Worm (Caenorhabditis elegans): ENCODE results near the gene pck-3.

The pck-3 gene

ce11 chrIV:5947555-5948151 lies 51.2 kb downstream of the pck-3 start, which contains the start of gene rps-25:
TSS of gene rps-25 (minus strand) at chrIV:5947605.
- TF ChIP-seq nfya-1 (tag; optimal IDR thresholded peaks at IDR 0.05; ENCODE audit: insufficient read depth) (peak; percentile 80), nhr-76 (tag; optimal IDR thresholded peaks at IDR 0.05) (no peak), nhr-11 (tag; optimal IDR thresholded peaks at IDR 0.05) (no peak), pqm-1 (tag; optimal IDR thresholded peaks at IDR 0.05) (no peak), eor-1 (tag; optimal IDR thresholded peaks at IDR 0.05) (no peak), elt-3 (tag; optimal IDR thresholded peaks at IDR 0.05) (no peak), ZK546.5 (tag; optimal IDR thresholded peaks at IDR 0.05) (no peak), lsy-12 (tag; optimal IDR thresholded peaks at IDR 0.05) (no peak), nhr-67 (tag; optimal IDR thresholded peaks at IDR 0.05) (no peak), ama-1 (optimal IDR thresholded peaks at IDR 0.05) (peak; percentile 16), egl-5 (tag; optimal IDR thresholded peaks at IDR 0.05) (peak; percentile 72), nhr-77 (tag; optimal IDR thresholded peaks at IDR 0.05) (no peak), lin-15B (tag; optimal IDR thresholded peaks at IDR 0.05) (peak; percentile 58), aly-2 (tag; optimal IDR thresholded peaks at IDR 0.05) (no peak), fkh-2 (tag; optimal IDR thresholded peaks at IDR 0.05) (no peak), tbx-2 (tag; optimal IDR thresholded peaks at IDR 0.05) (no peak), ceh-28 (tag; optimal IDR thresholded peaks at IDR 0.05) (no peak), sea-2 (GFP tag; optimal IDR thresholded peaks at IDR 0.05) (no peak), lin-39 (tag; optimal IDR thresholded peaks at IDR 0.05) (peak; percentile 97), mml-1 (tag; optimal IDR thresholded peaks at IDR 0.05) (no peak), nhr-237 (tag; optimal IDR thresholded peaks at IDR 0.05) (no peak), pha-4 (tag; optimal IDR thresholded peaks at IDR 0.05) (peak; percentile 82), fos-1 (tag; optimal IDR thresholded peaks at IDR 0.05) (no peak), snpc-4 (tag; optimal IDR thresholded peaks at IDR 0.05) (peak; percentile 73), ceh-82 (tag; optimal IDR thresholded peaks at IDR 0.05) (no peak), elt-2 (tag; optimal IDR thresholded peaks at IDR 0.05) (peak; percentile 19), ztf-4 (tag; optimal IDR thresholded peaks at IDR 0.05) (no peak), nhr-25 (tag; optimal IDR thresholded peaks at IDR 0.05) (peak; percentile 35), daf-12 (tag; optimal IDR thresholded peaks at IDR 0.05) (no peak), R02D3.7 (tag; optimal IDR thresholded peaks at IDR 0.05) (peak; percentile 18), egl-27 (tag; optimal IDR thresholded peaks at IDR 0.05) (no peak), hmg-11 (tag; optimal IDR thresholded peaks at IDR 0.05) (peak; percentile 43), mdl-1 (tag; optimal IDR thresholded peaks at IDR 0.05) (no peak), ztf-11 (tag; optimal IDR thresholded peaks at IDR 0.05) (no peak), fkh-10 (GFP tag; optimal IDR thresholded peaks at IDR 0.05) (no peak), ceh-9 (tag; optimal IDR thresholded peaks at IDR 0.05) (no peak), zag-1 (tag; optimal IDR thresholded peaks at IDR 0.05) (no peak), nhr-43 (tag; optimal IDR thresholded peaks at IDR 0.05; ENCODE audit: poor library complexity, severe bottlenecking) (no peak), skn-1 (tag; optimal IDR thresholded peaks at IDR 0.05) (peak; percentile 0), nhr-28 (tag; optimal IDR thresholded peaks at IDR 0.05) (no peak), nhr-23 (tag; optimal IDR thresholded peaks at IDR 0.05) (peak; percentile 32), jun-1 (tag; optimal IDR thresholded peaks at IDR 0.05) (no peak)

DNA sequence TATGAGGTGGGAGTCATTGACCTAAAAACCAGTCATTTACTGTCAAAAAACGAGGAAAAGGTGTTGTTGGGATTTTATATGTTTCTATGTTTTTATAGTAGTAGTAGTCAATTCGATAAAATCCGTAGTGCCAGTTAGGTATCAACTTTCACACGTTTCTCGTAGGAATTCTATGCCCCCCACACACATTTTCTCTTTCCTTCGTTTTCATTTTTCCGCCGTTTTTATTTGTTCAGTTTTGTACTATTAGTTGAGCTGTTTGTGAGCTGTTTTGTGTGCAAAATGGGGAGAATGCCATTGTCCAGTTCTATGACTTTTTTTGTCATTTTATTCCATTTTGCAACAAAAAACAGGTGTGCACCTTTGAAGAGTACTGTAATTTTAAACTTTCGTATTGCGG lies 52.3 kb downstream of the pck-3 start:
- no peak for TF ChIP-seq fkh-10 (GFP tag; optimal IDR thresholded peaks at IDR 0.05)
- no peak for TF ChIP-seq elt-1 (tag; optimal IDR thresholded peaks at IDR 0.05)
- TF ChIP-seq nhr-12 (tag; optimal IDR thresholded peaks at IDR 0.05) = no peak
- no peak for TF ChIP-seq mml-1 (tag; optimal IDR thresholded peaks at IDR 0.05)
- TF ChIP-seq nhr-76 (tag; optimal IDR thresholded peaks at IDR 0.05) = no peak
- TF ChIP-seq nhr-11 (tag; optimal IDR thresholded peaks at IDR 0.05) = no peak
- no peak for TF ChIP-seq unc-62 (GFP tag; optimal IDR thresholded peaks at IDR 0.05)
- no peak for TF ChIP-seq fos-1 (tag; optimal IDR thresholded peaks at IDR 0.05)
- no peak for TF ChIP-seq nhr-237 (tag; optimal IDR thresholded peaks at IDR 0.05)
- no peak for TF ChIP-seq egl-27 (tag; optimal IDR thresholded peaks at IDR 0.05)

Measured in whole organism, L3 larva.